Fruit fly (Drosophila melanogaster): Measurements from ENCODE around the gene Idh.

dm6 chr3L:8315141-8315816 lies 45.4 kb downstream of the Idh start, which contains the start of gene Cpsf6:
- TF ChIP-seq wek (GFP tag; optimal IDR thresholded peaks at IDR 0.05) (peak; percentile 99), emc (GFP tag; optimal IDR thresholded peaks at IDR 0.05) (no peak), danr (GFP tag; IDR thresholded peaks at IDR 0.05) (no peak), tgo (GFP tag; IDR thresholded peaks at IDR 0.05) (peak; percentile 61; the same call in 2 of the 3 replicates), peb (GFP tag; IDR thresholded peaks at IDR 0.05) (no peak), Pdp1 (GFP tag; optimal IDR thresholded peaks at IDR 0.05) (peak in 1 of 2 experiments; percentile 40), dmrt11E (tag; optimal IDR thresholded peaks at IDR 0.05) (peak; percentile 66), z (GFP tag; IDR thresholded peaks at IDR 0.05) (no peak), br (optimal IDR thresholded peaks at IDR 0.05) (no peak), CG6813 (GFP tag; optimal IDR thresholded peaks at IDR 0.05) (no peak), CG8089 (GFP tag; optimal IDR thresholded peaks at IDR 0.05) (peak; percentile 25), CG3065 (GFP tag; optimal IDR thresholded peaks at IDR 0.05) (peak; percentile 1), h (optimal IDR thresholded peaks at IDR 0.05) (no peak)

All from whole organism, embryonic.